Worm (Caenorhabditis elegans): ENCODE data around the gene K12B6.4.

K12B6.4 gene

DNA sequence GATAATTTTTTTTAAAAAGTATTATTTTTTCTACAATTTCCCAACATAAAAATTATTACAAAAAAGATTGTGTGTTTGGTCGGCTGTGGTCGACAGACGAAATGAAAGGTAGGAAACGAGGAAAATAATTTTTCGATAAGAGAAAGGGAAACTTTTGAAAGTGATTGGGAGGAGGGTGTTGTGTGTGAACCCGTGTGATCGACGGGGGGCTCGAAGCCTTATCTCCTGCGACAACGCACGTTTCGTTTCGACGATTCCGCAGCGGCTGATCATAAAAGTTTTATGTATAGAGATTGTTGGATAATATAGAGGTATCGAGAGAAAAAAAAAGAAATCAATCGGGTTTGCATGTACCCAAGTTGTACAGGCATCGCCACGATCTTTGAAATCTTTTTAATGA is 37.8 kb downstream of the K12B6.4 start (continued):
- no peak for TF ChIP-seq nhr-6 (tag; optimal IDR thresholded peaks at IDR 0.05)
- TF ChIP-seq ZK546.5 (tag; optimal IDR thresholded peaks at IDR 0.05) = no peak
- TF ChIP-seq sdz-12 (GFP tag; optimal IDR thresholded peaks at IDR 0.05) = no peak
- peak; percentile 66; the same call in 1 of the 2 replicates for TF ChIP-seq tra-1 (GFP tag; IDR thresholded peaks at IDR 0.05)
- no peak for TF ChIP-seq nhr-11 (tag; optimal IDR thresholded peaks at IDR 0.05)
- peak; percentile 16; the same call in 1 of the 2 replicates for TF ChIP-seq ceh-20 (GFP tag; IDR thresholded peaks at IDR 0.05)
- TF ChIP-seq pqm-1 (tag; optimal IDR thresholded peaks at IDR 0.05) = peak; percentile 36
- TF ChIP-seq daf-12 (tag; optimal IDR thresholded peaks at IDR 0.05) = no peak
- TF ChIP-seq T20F7.1 (GFP tag; optimal IDR thresholded peaks at IDR 0.05) = no peak

DNA sequence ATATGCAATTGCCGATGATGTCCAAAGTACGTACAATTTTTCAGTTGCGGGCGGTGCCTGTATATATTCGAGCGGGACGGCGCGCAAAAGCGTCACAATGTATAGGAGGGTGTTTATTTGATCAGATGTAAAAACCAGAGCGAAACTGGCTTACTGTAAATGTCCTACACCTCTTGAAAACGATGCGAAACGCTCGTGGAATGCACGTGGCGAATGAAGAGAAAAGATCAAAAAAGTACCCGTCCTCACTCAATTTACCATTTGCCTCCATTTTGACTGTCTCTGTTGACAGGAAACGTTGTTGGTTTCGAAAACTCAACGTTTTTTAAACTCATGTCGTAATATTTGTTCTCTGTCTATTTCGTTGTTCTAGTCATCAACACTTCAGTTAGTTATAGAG is 40.3 kb downstream of the K12B6.4 start:
- TF ChIP-seq zip-11 (GFP tag; IDR thresholded peaks at IDR 0.05) (no peak), ctbp-1 (GFP tag; IDR thresholded peaks at IDR 0.05) (no peak), F37D6.2 (tag; optimal IDR thresholded peaks at IDR 0.05) (no peak), daf-12 (tag; optimal IDR thresholded peaks at IDR 0.05) (no peak), ceh-44 (GFP tag; IDR thresholded peaks at IDR 0.05) (no peak), gei-8 (GFP tag; optimal IDR thresholded peaks at IDR 0.05) (peak; percentile 22), ZK546.5 (tag; optimal IDR thresholded peaks at IDR 0.05) (no peak), daf-19 (GFP tag; conservative IDR thresholded peaks at IDR 0.05) (no peak), dpl-1 (GFP tag; optimal IDR thresholded peaks at IDR 0.05) (no peak), hlh-30 (tag; optimal IDR thresholded peaks at IDR 0.05; ENCODE audit: insufficient read depth) (peak; percentile 70), tra-1 (GFP tag; IDR thresholded peaks at IDR 0.05) (peak; percentile 35; the same call in 1 of the 2 replicates), unc-130 (GFP tag; optimal IDR thresholded peaks at IDR 0.05) (no peak), arid-1 (GFP tag; conservative IDR thresholded peaks at IDR 0.05) (no peak), lim-7 (GFP tag; IDR thresholded peaks at IDR 0.05) (no peak), nhr-111 (GFP tag; optimal IDR thresholded peaks at IDR 0.05) (no peak), skn-1 (tag; optimal IDR thresholded peaks at IDR 0.05) (no peak), zip-2 (tag; optimal IDR thresholded peaks at IDR 0.05) (no peak), fos-1 (tag; optimal IDR thresholded peaks at IDR 0.05) (no peak), mep-1 (tag; optimal IDR thresholded peaks at IDR 0.05) (peak; percentile 26), D1046.2 (GFP tag; IDR thresholded peaks at IDR 0.05) (no peak), nhr-237 (tag; optimal IDR thresholded peaks at IDR 0.05) (no peak), nhr-48 (tag; optimal IDR thresholded peaks at IDR 0.05) (peak; percentile 97), dve-1 (tag; optimal IDR thresholded peaks at IDR 0.05; ENCODE audit: insufficient read depth) (peak; percentile 76), mes-2 (tag; optimal IDR thresholded peaks at IDR 0.05; ENCODE audit: poor library complexity, severe bottlenecking) (peak; percentile 11), F44E2.7 (GFP tag; IDR thresholded peaks at IDR 0.05) (no peak), egl-43 (GFP tag; IDR thresholded peaks at IDR 0.05) (no peak), ces-1 (GFP tag; optimal IDR thresholded peaks at IDR 0.05) (no peak), ceh-82 (tag; optimal IDR thresholded peaks at IDR 0.05) (no peak), vab-7 (GFP tag; IDR thresholded peaks at IDR 0.05) (no peak), F10B5.3 (tag; optimal IDR thresholded peaks at IDR 0.05) (no peak), nhr-42 (GFP tag; IDR thresholded peaks at IDR 0.05) (no peak), R02D3.7 (tag; optimal IDR thresholded peaks at IDR 0.05) (no peak), dmd-9 (GFP tag; IDR thresholded peaks at IDR 0.05) (no peak), mxl-3 (GFP tag; optimal IDR thresholded peaks at IDR 0.05) (peak; percentile 75), lin-15B (tag; optimal IDR thresholded peaks at IDR 0.05) (no peak), ztf-7 (tag; optimal IDR thresholded peaks at IDR 0.05) (no peak), cey-2 (tag; optimal IDR thresholded peaks at IDR 0.05; ENCODE audit: borderline replicate concordance, insufficient read depth) (no peak), zag-1 (tag; optimal IDR thresholded peaks at IDR 0.05) (no peak), ceh-62 (tag; optimal IDR thresholded peaks at IDR 0.05) (no peak), nhr-102 (tag; optimal IDR thresholded peaks at IDR 0.05) (peak; percentile 28), Y48G9A.11 (GFP tag; IDR thresholded peaks at IDR 0.05) (no peak), tag-97 (GFP tag; IDR thresholded peaks at IDR 0.05) (no peak), daf-16 (GFP tag; optimal IDR thresholded peaks at IDR 0.05) (no peak), daf-16 (tag; optimal IDR thresholded peaks at IDR 0.05) (peak; percentile 88), T20F7.1 (GFP tag; optimal IDR thresholded peaks at IDR 0.05) (no peak), Y75B8A.6 (GFP tag; IDR thresholded peaks at IDR 0.05) (no peak)
